Worm (Caenorhabditis elegans): ENCODE data around the gene rer-1.

ce11 chrII:8783451-8783967 lies 27.7 kb upstream of the rer-1 start, which contains the start of gene sgn-1:
- TF ChIP-seq med-1 (GFP tag; optimal IDR thresholded peaks at IDR 0.05; ENCODE audit: insufficient read depth) (no peak), cog-1 (tag; optimal IDR thresholded peaks at IDR 0.05) (no peak), ref-1 (GFP tag; conservative IDR thresholded peaks at IDR 0.05) (no peak), ztf-23 (GFP tag; IDR thresholded peaks at IDR 0.05) (no peak), flt-1 (GFP tag; IDR thresholded peaks at IDR 0.05) (no peak)
